Fruit fly (Drosophila melanogaster) whole organism, wandering third instar larva: Measurements from ENCODE around the gene GABPI.

Source experiments
- CG32264 ChIP-seq: fragments of 200-800 bp; sonication (Bioruptor generic); optimal IDR thresholded peaks from 2 replicates; lab custom pipeline; 2016; ENCODE audit warnings: missing biosample characterization, missing genetic modification characterization
- OdsH ChIP-seq: fragments of 200-800 bp; sonication (Bioruptor generic); optimal IDR thresholded peaks from 2 replicates; lab custom pipeline; 2016; ENCODE audit warnings: missing biosample characterization, mild to moderate bottlenecking, missing genetic modification characterization
- Rel ChIP-seq, 2 experiments: fragments of 200-800 bp; sonication (Bioruptor generic) in 1 of 2; optimal IDR thresholded peaks; 2 replicates in 1 of 2; 3 replicates in 1 of 2; lab custom pipeline; 2016 to 2019; ENCODE audit warnings: mild to moderate bottlenecking in 2 of 2, missing biosample characterization in 2 of 2, missing genetic modification characterization in 2 of 2, moderate library complexity in 1 of 2
- Sp1 ChIP-seq: fragments of 200-800 bp; sonication (Bioruptor generic); optimal IDR thresholded peaks from 3 replicates; lab custom pipeline; 2019; ENCODE audit warnings: missing biosample characterization, mild to moderate bottlenecking, missing genetic modification characterization, moderate library complexity
- brk ChIP-seq: fragments of 200-800 bp; sonication (Bioruptor generic); optimal IDR thresholded peaks from 2 replicates; lab custom pipeline; 2016; ENCODE audit warnings: missing biosample characterization, mild to moderate bottlenecking, missing genetic modification characterization
- dsf ChIP-seq: sonication (Bioruptor generic); optimal IDR thresholded peaks from 2 replicates; lab custom pipeline; 2016; ENCODE audit warnings: missing biosample characterization, missing genetic modification characterization, borderline replicate concordance
- ey ChIP-seq: fragments of 200-800 bp; sonication (Bioruptor generic); optimal IDR thresholded peaks from 2 replicates; lab custom pipeline; 2016; ENCODE audit warnings: missing biosample characterization, missing genetic modification characterization
- h ChIP-seq: fragments of 200-800 bp; sonication (Bioruptor generic); optimal IDR thresholded peaks from 3 replicates; lab custom pipeline; 2016; ENCODE audit warnings: missing biosample characterization, mild to moderate bottlenecking, missing genetic modification characterization
- jim ChIP-seq: fragments of 175-275, 200-325 bp; sonication (Bioruptor generic); optimal IDR thresholded peaks from 2 replicates; lab custom pipeline; 2016; ENCODE audit warnings: missing biosample characterization, mild to moderate bottlenecking, missing genetic modification characterization
- psq ChIP-seq: fragments of 200-800 bp; sonication (Bioruptor generic); optimal IDR thresholded peaks from 3 replicates; lab custom pipeline; 2017; ENCODE audit warnings: missing biosample characterization, mild to moderate bottlenecking, missing genetic modification characterization, moderate library complexity
- sage ChIP-seq: fragments of 200-800 bp; sonication (Bioruptor generic); optimal IDR thresholded peaks from 2 replicates; lab custom pipeline; 2016; ENCODE audit warnings: missing biosample characterization, mild to moderate bottlenecking, missing genetic modification characterization

DNA sequence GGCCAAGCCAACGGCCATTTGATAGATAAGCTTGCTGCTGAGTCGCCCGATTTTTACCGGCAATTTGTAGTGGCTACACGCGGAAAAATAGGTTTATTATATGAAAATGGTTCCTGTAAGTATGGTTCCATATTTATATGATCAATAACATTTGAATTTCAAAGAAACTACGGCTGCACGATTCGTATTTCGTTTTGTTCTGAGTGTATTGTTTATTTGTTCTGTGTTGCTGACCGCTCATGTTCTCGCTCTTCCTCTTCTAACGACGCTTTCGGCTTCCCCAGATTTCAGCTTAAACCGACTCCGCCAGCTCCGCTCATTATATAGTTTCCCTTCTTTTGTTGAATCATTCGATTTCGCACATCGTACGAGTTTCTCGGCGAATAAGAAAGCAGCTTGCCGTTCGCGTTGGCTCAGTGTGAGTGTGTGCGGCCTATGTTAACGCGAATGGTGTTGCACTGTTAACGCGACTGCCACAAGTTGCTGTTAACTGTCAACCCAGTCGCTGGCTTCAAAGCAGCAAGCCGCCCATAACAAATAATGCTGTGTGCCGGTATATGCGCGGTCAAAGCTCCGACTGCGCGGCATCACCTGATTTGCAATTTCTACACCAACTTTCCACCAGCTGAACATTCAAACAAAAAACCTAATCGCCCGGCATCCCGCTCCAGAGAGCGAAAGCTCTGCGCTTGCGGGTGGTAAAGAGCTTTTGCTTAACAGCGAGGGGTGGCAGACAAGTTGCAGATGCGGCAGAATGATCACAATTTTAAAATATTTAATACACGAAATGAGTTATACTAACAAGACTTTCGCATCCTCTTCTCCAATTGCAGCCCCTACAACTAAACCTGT is 28.7 kb downstream of the GABPI start:
- TF ChIP-seq ey (GFP tag; lab: Kevin White, UChicago) (peak; percentile 38), Sp1 (no peak), OdsH (GFP tag; lab: Kevin White, UChicago) (peak; percentile 21), brk (GFP tag; lab: Kevin White, UChicago) (no peak), dsf (GFP tag; lab: Kevin White, UChicago) (no peak), psq (GFP tag; lab: Kevin White, UChicago) (peak; percentile 11), h (GFP tag; lab: Kevin White, UChicago) (peak; percentile 38), sage (no peak), jim (GFP tag; lab: Kevin White, UChicago) (no peak), Rel (GFP tag; optimal IDR thresholded peaks at IDR 0.05; lab: Kevin White, UChicago) (no peak), Rel (tag; optimal IDR thresholded peaks at IDR 0.05; lab: Kevin White, UChicago) (no peak), CG32264 (no peak)
